Worm (Caenorhabditis elegans): Measurements from ENCODE around the gene clec-9.

Gene clec-9

DNA sequence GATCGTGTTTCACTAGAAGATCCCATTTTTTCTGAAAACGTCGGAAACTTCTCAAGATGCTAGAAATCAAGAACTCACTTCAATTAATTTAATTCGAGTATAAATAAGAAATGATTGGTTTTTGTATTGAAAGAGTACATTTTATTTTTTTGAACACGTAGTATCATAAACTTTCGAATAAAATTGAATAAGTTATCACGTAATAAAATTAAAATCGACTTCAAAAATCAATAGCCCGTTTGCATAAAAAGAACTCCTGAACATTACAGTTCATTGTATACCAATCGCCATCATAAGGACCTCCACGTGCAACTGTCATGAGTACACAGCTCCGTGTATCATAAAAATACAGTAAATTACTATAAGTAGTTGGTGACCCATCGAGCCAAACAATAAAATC, 27.2 kb upstream of the clec-9 start, which contains the start of gene T25E12.16:
Gene T25E12.16 (minus strand): TSS at position 101 of the 400 bp plus-strand sequence.
- TF ChIP-seq unc-39 (tag; optimal IDR thresholded peaks at IDR 0.05) (no peak), nhr-11 (tag; optimal IDR thresholded peaks at IDR 0.05) (no peak), nhr-129 (tag; optimal IDR thresholded peaks at IDR 0.05) (no peak)

DNA sequence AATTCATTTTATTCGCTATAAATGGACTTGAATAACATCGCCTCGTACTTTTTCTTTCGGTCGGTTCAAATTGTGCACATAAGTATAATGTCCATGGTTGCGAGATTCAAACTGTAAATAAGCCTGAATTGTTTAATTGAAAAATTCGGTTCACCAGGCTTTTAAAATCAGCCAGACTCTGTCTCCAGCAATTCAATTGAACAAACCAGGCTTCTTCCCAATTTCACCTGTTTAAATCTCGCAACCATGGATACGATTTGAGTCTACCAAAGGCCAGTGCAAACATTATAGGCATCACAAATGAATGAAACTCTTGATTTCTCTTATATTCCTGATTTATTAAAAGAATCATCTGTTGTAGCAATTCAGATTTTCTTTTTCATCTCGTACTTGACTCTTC, 25.2 kb upstream of the clec-9 start, which contains the start of gene srz-100:
Gene srz-100 (plus strand): TSS at position 301 of the 400 bp plus-strand sequence.
- TF ChIP-seq nhr-11 (tag; optimal IDR thresholded peaks at IDR 0.05) (no peak), ztf-1 (GFP tag; conservative IDR thresholded peaks at IDR 0.05) (no peak), mab-5 (tag; optimal IDR thresholded peaks at IDR 0.05) (no peak), sem-4 (tag; optimal IDR thresholded peaks at IDR 0.05) (no peak), blmp-1 (tag; optimal IDR thresholded peaks at IDR 0.05; ENCODE audit: insufficient read depth) (no peak), nhr-77 (tag; optimal IDR thresholded peaks at IDR 0.05) (no peak), nhr-129 (tag; optimal IDR thresholded peaks at IDR 0.05) (no peak), ceh-82 (tag; optimal IDR thresholded peaks at IDR 0.05) (no peak), skn-1 (tag; optimal IDR thresholded peaks at IDR 0.05) (no peak), Y55F3AM.14 (GFP tag; optimal IDR thresholded peaks at IDR 0.05) (no peak), lin-13 (GFP tag; optimal IDR thresholded peaks at IDR 0.05) (no peak), gmeb-1 (tag; optimal IDR thresholded peaks at IDR 0.05) (no peak), lin-39 (tag; optimal IDR thresholded peaks at IDR 0.05) (no peak), nhr-25 (tag; optimal IDR thresholded peaks at IDR 0.05) (no peak)

ce11 chrV:16729961-16730360, 23.5 kb upstream of the clec-9 start, which contains the start of gene srz-99:
Gene srz-99 (plus strand): TSS chrV:16730261.
- TF ChIP-seq Y55F3AM.14 (GFP tag; optimal IDR thresholded peaks at IDR 0.05) (no peak), lsy-2 (tag; optimal IDR thresholded peaks at IDR 0.05) (no peak), C34F6.9 (tag; optimal IDR thresholded peaks at IDR 0.05) (no peak), unc-39 (tag; optimal IDR thresholded peaks at IDR 0.05) (no peak), ztf-4 (tag; optimal IDR thresholded peaks at IDR 0.05) (no peak), sem-4 (tag; optimal IDR thresholded peaks at IDR 0.05) (no peak), alr-1 (tag; optimal IDR thresholded peaks at IDR 0.05) (no peak), crh-2 (tag; optimal IDR thresholded peaks at IDR 0.05) (no peak), ztf-11 (tag; optimal IDR thresholded peaks at IDR 0.05) (no peak), aly-2 (tag; optimal IDR thresholded peaks at IDR 0.05) (no peak), unc-62 (GFP tag; optimal IDR thresholded peaks at IDR 0.05) (no peak), nhr-23 (tag; optimal IDR thresholded peaks at IDR 0.05) (no peak), unc-55 (GFP tag; optimal IDR thresholded peaks at IDR 0.05) (no peak), ceh-82 (tag; optimal IDR thresholded peaks at IDR 0.05) (no peak), elt-3 (tag; optimal IDR thresholded peaks at IDR 0.05) (no peak), nhr-12 (tag; optimal IDR thresholded peaks at IDR 0.05) (no peak), F13H6.1 (tag; optimal IDR thresholded peaks at IDR 0.05) (no peak), R02D3.7 (tag; optimal IDR thresholded peaks at IDR 0.05) (no peak)

DNA sequence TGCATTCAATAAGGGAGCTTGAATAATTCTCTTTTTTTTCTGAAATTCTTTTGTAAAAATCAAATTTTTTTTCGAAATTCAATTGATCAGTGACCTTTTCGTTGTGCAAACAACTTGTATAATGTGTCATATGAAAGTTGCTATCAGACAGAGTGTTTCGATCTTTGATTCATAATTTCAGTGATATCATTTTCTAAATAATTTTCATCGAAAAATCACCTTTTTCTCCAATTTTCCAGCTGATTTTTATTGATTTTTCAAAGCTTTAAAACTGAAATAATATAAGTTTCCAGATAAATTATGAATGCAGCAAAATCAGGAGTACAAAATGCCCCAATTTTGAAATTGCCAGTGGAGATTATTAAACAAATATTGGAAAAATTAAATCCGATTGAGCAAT, 22.0 kb upstream of the clec-9 start, which contains the start of gene fbxa-127:
Gene fbxa-127 (plus strand): TSS at position 301 of the 400 bp plus-strand sequence.
- no peak for TF ChIP-seq nhr-6 (tag; optimal IDR thresholded peaks at IDR 0.05)
- TF ChIP-seq fos-1 (tag; optimal IDR thresholded peaks at IDR 0.05) = peak; percentile 60

DNA sequence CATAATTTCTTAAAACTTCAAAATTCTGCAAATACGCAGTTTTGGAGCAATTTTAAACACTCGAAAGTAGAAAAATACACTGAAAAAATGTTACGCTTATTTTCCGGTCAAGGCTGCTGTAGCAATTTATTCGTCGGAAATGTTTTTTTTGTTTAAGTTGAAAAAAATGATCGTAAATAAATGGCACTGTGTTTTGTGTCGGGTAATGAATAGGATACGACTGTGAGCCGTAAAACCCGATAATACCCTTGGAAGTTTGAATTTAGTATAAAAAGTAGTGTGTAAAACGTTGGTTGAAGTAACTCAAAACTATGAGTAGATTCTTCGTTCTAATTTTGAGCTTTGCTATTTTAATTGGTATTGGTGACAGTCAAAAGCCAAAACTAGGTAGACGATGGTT, 20.5 kb upstream of the clec-9 start, which contains the start of gene T25E12.14:
Gene T25E12.14 (plus strand): TSS at position 301 of the 400 bp plus-strand sequence.
- TF ChIP-seq ama-1 (optimal IDR thresholded peaks at IDR 0.05) (no peak), unc-39 (tag; optimal IDR thresholded peaks at IDR 0.05) (no peak), peb-1 (tag; optimal IDR thresholded peaks at IDR 0.05) (no peak), lin-11 (tag; optimal IDR thresholded peaks at IDR 0.05) (no peak), sma-9 (GFP tag; optimal IDR thresholded peaks at IDR 0.05) (no peak), sma-9 (tag; optimal IDR thresholded peaks at IDR 0.05) (no peak), elt-1 (tag; optimal IDR thresholded peaks at IDR 0.05) (no peak), alr-1 (tag; optimal IDR thresholded peaks at IDR 0.05) (no peak), nhr-237 (tag; optimal IDR thresholded peaks at IDR 0.05) (no peak), mdl-1 (tag; optimal IDR thresholded peaks at IDR 0.05) (no peak), ZK546.5 (tag; optimal IDR thresholded peaks at IDR 0.05) (no peak), egl-27 (tag; optimal IDR thresholded peaks at IDR 0.05) (no peak), F13H6.1 (tag; optimal IDR thresholded peaks at IDR 0.05) (no peak), skn-1 (tag; optimal IDR thresholded peaks at IDR 0.05) (no peak), ceh-16 (tag; optimal IDR thresholded peaks at IDR 0.05) (no peak), snpc-4 (tag; optimal IDR thresholded peaks at IDR 0.05) (no peak), nhr-21 (tag; optimal IDR thresholded peaks at IDR 0.05) (no peak), unc-62 (GFP tag; optimal IDR thresholded peaks at IDR 0.05) (no peak)
